Fruit fly (Drosophila melanogaster) whole organism, embryonic: Measurements from ENCODE around the gene CG6749.

Experiments
- Antp ChIP-seq: fragments of 200-800 bp; sonication (Bioruptor generic); optimal IDR thresholded peaks from 3 replicates; lab custom pipeline; 2016; ENCODE audit warnings: missing biosample characterization, missing genetic modification characterization
- C15 ChIP-seq: fragments of 200-800 bp; sonication (Bioruptor generic); IDR thresholded peaks from 3 replicates; pipeline ENCODE4 v1.3.6; 2022; ENCODE audit warnings: missing biosample characterization, missing genetic modification characterization
- CG11723 ChIP-seq: fragments of 200-800 bp; sonication (Bioruptor generic); optimal IDR thresholded peaks from 2 replicates; lab custom pipeline; 2017; ENCODE audit warnings: missing biosample characterization, mild to moderate bottlenecking, missing genetic modification characterization
- CG12219 ChIP-seq: fragments of 200-800 bp; sonication (Bioruptor generic); optimal IDR thresholded peaks from 3 replicates; lab custom pipeline; 2018; ENCODE audit warnings: missing biosample characterization, mild to moderate bottlenecking, missing genetic modification characterization
- CG1233 ChIP-seq: fragments of 200-800 bp; sonication (Bioruptor generic); optimal IDR thresholded peaks from 4 replicates; lab custom pipeline; 2018; ENCODE audit warnings: missing biosample characterization, mild to moderate bottlenecking, missing genetic modification characterization
- CG12769 ChIP-seq: fragments of 200-800 bp; sonication (Bioruptor generic); optimal IDR thresholded peaks from 2 replicates; lab custom pipeline; 2019; ENCODE audit warnings: missing biosample characterization, mild to moderate bottlenecking, missing genetic modification characterization, moderate library complexity
- CG18011 ChIP-seq: fragments of 200-800 bp; sonication (Bioruptor generic); optimal IDR thresholded peaks from 2 replicates; lab custom pipeline; 2017; ENCODE audit warnings: missing biosample characterization, missing genetic modification characterization, mild to moderate bottlenecking, moderate library complexity, missing genotype
- CG2120 ChIP-seq: fragments of 200-800 bp; sonication (Bioruptor generic); optimal IDR thresholded peaks from 3 replicates; lab custom pipeline; 2016; ENCODE audit warnings: missing biosample characterization, missing genetic modification characterization
- CG2202 ChIP-seq: fragments of 200-800 bp; sonication (Bioruptor generic); optimal IDR thresholded peaks from 2 replicates; lab custom pipeline; 2018; ENCODE audit warnings: missing biosample characterization, mild to moderate bottlenecking, missing genetic modification characterization
- CG2678 ChIP-seq: fragments of 200-800 bp; sonication (Bioruptor generic); optimal IDR thresholded peaks from 3 replicates; lab custom pipeline; 2019; ENCODE audit warnings: missing biosample characterization, mild to moderate bottlenecking, missing genetic modification characterization, moderate library complexity
- CG2889 ChIP-seq: fragments of 200-800 bp; sonication (Bioruptor generic); IDR thresholded peaks from 3 replicates; pipeline ENCODE4 v1.3.6; 2022; ENCODE audit warnings: missing biosample characterization, missing genetic modification characterization
- CG33557 ChIP-seq: fragments of 200-800 bp; sonication (Bioruptor generic); optimal IDR thresholded peaks from 2 replicates; lab custom pipeline; 2019; ENCODE audit warnings: missing biosample characterization, mild to moderate bottlenecking, missing genetic modification characterization, moderate library complexity
- CG3726 ChIP-seq: fragments of 200-800 bp; sonication (Bioruptor generic); IDR thresholded peaks from 3 replicates; pipeline ENCODE4, ENCODE4 v1.3.6; 2022; ENCODE audit warnings: missing biosample characterization, missing genetic modification characterization
- CG5180 ChIP-seq: fragments of 200-800 bp; sonication (Bioruptor generic); optimal IDR thresholded peaks from 3 replicates; lab custom pipeline; 2017; ENCODE audit warnings: missing biosample characterization, missing genetic modification characterization, mild to moderate bottlenecking, moderate library complexity, missing genetic modification reagents
- CG5953 ChIP-seq: fragments of 200-800 bp; sonication (Bioruptor generic); IDR thresholded peaks from 2 replicates; pipeline ENCODE4 v1.3.6; 2022; ENCODE audit warnings: missing biosample characterization, missing genetic modification characterization
- CG6654 ChIP-seq: fragments of 200-800 bp; sonication (Bioruptor generic); optimal IDR thresholded peaks from 2 replicates; lab custom pipeline; 2017; ENCODE audit warnings: missing biosample characterization, mild to moderate bottlenecking, missing genetic modification characterization
- CG7357 ChIP-seq: fragments of 200-800 bp; sonication (Bioruptor generic); IDR thresholded peaks from 3 replicates; pipeline ENCODE4 v1.3.6; 2022; ENCODE audit warnings: missing biosample characterization, missing genetic modification characterization
- CG8089 ChIP-seq: fragments of 200-800 bp; sonication (Bioruptor generic); optimal IDR thresholded peaks from 3 replicates; lab custom pipeline; 2016; ENCODE audit warnings: missing biosample characterization, missing genetic modification characterization
- Camta ChIP-seq: fragments of 200-800 bp; sonication (Bioruptor generic); optimal IDR thresholded peaks from 2 replicates; lab custom pipeline; 2016; ENCODE audit warnings: missing biosample characterization, missing genetic modification characterization
- D19A ChIP-seq: fragments of 200-800 bp; optimal IDR thresholded peaks from 3 replicates; lab custom pipeline; 2019; ENCODE audit warnings: missing biosample characterization, mild to moderate bottlenecking, missing genetic modification characterization, moderate library complexity
- Dek ChIP-seq: fragments of 200-800 bp; sonication (Bioruptor generic); optimal IDR thresholded peaks from 3 replicates; lab custom pipeline; 2019; ENCODE audit warnings: missing biosample characterization, mild to moderate bottlenecking, missing genetic modification characterization, moderate library complexity
- Doc3 ChIP-seq: fragments of 200-800 bp; sonication (Bioruptor generic); IDR thresholded peaks from 3 replicates; pipeline ENCODE4 v1.3.6; 2022; ENCODE audit warnings: missing biosample characterization, missing genetic modification characterization; ENCODE audit not compliant: partially characterized antibody
- Dref ChIP-seq: fragments of 200-800 bp; sonication (Bioruptor generic); IDR thresholded peaks from 2 replicates; pipeline ENCODE4 v1.3.6; 2022; ENCODE audit warnings: missing biosample characterization, missing genetic modification characterization
- H15 ChIP-seq: fragments of 200-800 bp; sonication (Bioruptor generic); IDR thresholded peaks from 3 replicates; pipeline ENCODE4 v1.3.6; 2022; ENCODE audit warnings: missing biosample characterization, missing genetic modification characterization
- Lim3 ChIP-seq: fragments of 200-800 bp; sonication (Bioruptor generic); IDR thresholded peaks from 2 replicates; pipeline ENCODE4 v1.3.6; 2022; ENCODE audit warnings: missing biosample characterization, missing genetic modification characterization
- Max ChIP-seq: fragments of 200-800 bp; sonication (Bioruptor generic); optimal IDR thresholded peaks from 2 replicates; lab custom pipeline; 2016; ENCODE audit warnings: missing biosample characterization, mild to moderate bottlenecking, missing genetic modification characterization
- Oaz ChIP-seq: fragments of 200-800 bp; sonication (Bioruptor generic); IDR thresholded peaks from 2 replicates; pipeline ENCODE4 v1.3.6; 2022; ENCODE audit warnings: missing biosample characterization, missing genetic modification characterization
- Ptx1 ChIP-seq: fragments of 200-800 bp; sonication (Bioruptor generic); IDR thresholded peaks from 2 replicates; pipeline ENCODE4 v1.3.6; 2022; ENCODE audit warnings: missing biosample characterization, missing genetic modification characterization
- Sox100B ChIP-seq: fragments of 200-800 bp; sonication (Bioruptor generic); optimal IDR thresholded peaks from 3 replicates; lab custom pipeline; 2018; ENCODE audit warnings: missing biosample characterization, mild to moderate bottlenecking, missing genetic modification characterization
- Stat92E ChIP-seq, 3 experiments: fragments of >200 bp in 2 of 3; fragments of 200-800 bp in 1 of 3; sonication (Bioruptor generic) in 1 of 3; optimal IDR thresholded peaks; 2 replicates each; lab custom pipeline; 2017 to 2019; ENCODE audit warnings: missing biosample characterization in 3 of 3, missing genetic modification characterization in 3 of 3, mild to moderate bottlenecking in 1 of 3, moderate library complexity in 1 of 3
- Taf1 ChIP-seq: fragments of 200-800 bp; sonication (Bioruptor generic); IDR thresholded peaks from 2 replicates; pipeline ENCODE4 v1.3.6; 2022; ENCODE audit warnings: missing biosample characterization, missing genetic modification characterization
- bbx ChIP-seq: fragments of 200-800 bp; sonication (Bioruptor generic); IDR thresholded peaks from 2 replicates; pipeline ENCODE4 v1.3.6; 2022; ENCODE audit warnings: missing biosample characterization, missing genetic modification characterization; ENCODE audit not compliant: partially characterized antibody
- cas ChIP-seq: fragments of 200-800 bp; sonication (Bioruptor generic); IDR thresholded peaks from 2 replicates; pipeline ENCODE4 v1.3.6; 2022; ENCODE audit warnings: missing biosample characterization, missing genetic modification characterization
- chinmo ChIP-seq: fragments of 200-800 bp; sonication (Bioruptor generic); IDR thresholded peaks from 4 replicates; pipeline ENCODE4 v1.3.6; 2022; ENCODE audit warnings: missing biosample characterization, missing genetic modification characterization; ENCODE audit not compliant: partially characterized antibody
- danr ChIP-seq: fragments of 200-800 bp; sonication (Bioruptor generic); IDR thresholded peaks from 2 replicates; pipeline ENCODE4 v1.3.6; 2022; ENCODE audit warnings: missing biosample characterization, missing genetic modification characterization
- disco-r ChIP-seq: fragments of 200-800 bp; sonication (Bioruptor generic); optimal IDR thresholded peaks from 2 replicates; lab custom pipeline; 2016; ENCODE audit warnings: missing biosample characterization, missing genetic modification characterization
- dysf ChIP-seq: fragments of 200-800 bp; sonication (Bioruptor generic); IDR thresholded peaks from 3 replicates; pipeline ENCODE4 v1.3.6; 2022; ENCODE audit warnings: missing biosample characterization, missing genetic modification characterization
- jumu ChIP-seq: fragments of 200-800 bp; sonication (Bioruptor generic); optimal IDR thresholded peaks from 3 replicates; lab custom pipeline; 2016; ENCODE audit warnings: missing biosample characterization, missing genetic modification characterization
- ken ChIP-seq: fragments of 200-800 bp; sonication (Bioruptor generic); IDR thresholded peaks from 3 replicates; pipeline ENCODE4 v1.3.6; 2022; ENCODE audit warnings: missing biosample characterization, missing genetic modification characterization
- klu ChIP-seq: fragments of 200-800 bp; sonication (Bioruptor generic); IDR thresholded peaks from 2 replicates; pipeline ENCODE4 v1.3.6; 2022; ENCODE audit warnings: missing biosample characterization, missing genetic modification characterization
- lov ChIP-seq, 2 experiments: fragments of 200-800 bp in 1 of 2; fragments of >200 bp in 1 of 2; sonication (Bioruptor generic) in 1 of 2; IDR thresholded peaks in 1 of 2; optimal IDR thresholded peaks in 1 of 2; 2 replicates in 1 of 2; 3 replicates in 1 of 2; pipeline versions ENCODE4 v1.3.6 to Lab custom; 2017 to 2022; ENCODE audit warnings: missing biosample characterization in 1 of 2, missing genetic modification characterization in 1 of 2
- luna ChIP-seq: fragments of 200-800 bp; sonication (Bioruptor generic); optimal IDR thresholded peaks from 2 replicates; lab custom pipeline; 2016; ENCODE audit warnings: missing biosample characterization, missing genetic modification characterization
- mirr ChIP-seq: fragments of 200-800 bp; sonication (Bioruptor generic); optimal IDR thresholded peaks from 3 replicates; lab custom pipeline; 2018; ENCODE audit warnings: missing biosample characterization, mild to moderate bottlenecking, missing genetic modification characterization
- pzg ChIP-seq: fragments of 200-800 bp; sonication (Bioruptor generic); optimal IDR thresholded peaks from 3 replicates; lab custom pipeline; 2018; ENCODE audit warnings: missing biosample characterization, mild to moderate bottlenecking, missing genetic modification characterization, moderate library complexity
- ranshi ChIP-seq: fragments of 200-800 bp; sonication (Bioruptor generic); IDR thresholded peaks from 2 replicates; pipeline ENCODE4 v1.3.6; 2022; ENCODE audit warnings: missing biosample characterization, missing genetic modification characterization
- schlank ChIP-seq: fragments of 200-800 bp; sonication (Bioruptor generic); optimal IDR thresholded peaks from 2 replicates; lab custom pipeline; 2018; ENCODE audit warnings: missing biosample characterization, mild to moderate bottlenecking, missing genetic modification characterization
- toy ChIP-seq: fragments of 200-800 bp; sonication (Bioruptor generic); IDR thresholded peaks from 2 replicates; pipeline ENCODE4 v1.3.6; 2022; ENCODE audit warnings: missing biosample characterization, missing genetic modification characterization
- zf30C ChIP-seq: fragments of 200-800 bp; sonication (Bioruptor generic); optimal IDR thresholded peaks from 3 replicates; lab custom pipeline; 2018; ENCODE audit warnings: missing biosample characterization, mild to moderate bottlenecking, missing genetic modification characterization
- zfh2 ChIP-seq: fragments of 200-800 bp; sonication (Bioruptor generic); optimal IDR thresholded peaks from 2 replicates; lab custom pipeline; 2016; ENCODE audit warnings: missing biosample characterization, missing genetic modification characterization

The CG6749 gene

dm6 chr3L:9692892-9693551, 40.6 kb downstream of the CG6749 start (continued):
- TF ChIP-seq danr (peak; percentile 85), chinmo (GFP tag; lab: Robert Waterston, UW) (0 out of 4 replicates have a peak, but pooled peaks have one; percentile 16), CG11723 (GFP tag; lab: Kevin White, UChicago) (peak; percentile 95), CG2202 (tag; lab: Kevin White, UChicago) (peak; percentile 73), cas (GFP tag; lab: Robert Waterston, UW) (peak; percentile 53), CG2889 (peak; percentile 79), zfh2 (peak; percentile 97), Sox100B (GFP tag; lab: Kevin White, UChicago) (peak; percentile 99), Dref (GFP tag; lab: Robert Waterston, UW) (no peak), Taf1 (GFP tag; lab: Robert Waterston, UW) (peak; percentile 76), CG7357 (GFP tag; lab: Robert Waterston, UW) (peak; percentile 84; the same call in 2 of the 3 replicates), dysf (peak; percentile 96), luna (peak; percentile 90), Camta (GFP tag; lab: Kevin White, UChicago) (peak; percentile 96), CG6654 (peak; percentile 91), Stat92E (GFP tag; optimal IDR thresholded peaks at IDR 0.05; lab: Kevin White, UChicago) (peak in 1 of 3 experiments; percentile 46), CG12769 (peak; percentile 83), CG33557 (GFP tag; lab: Kevin White, UChicago) (peak; percentile 91), lov (optimal IDR thresholded peaks at IDR 0.05; lab: Kevin White, UChicago) (no peak), lov (GFP tag; IDR thresholded peaks at IDR 0.05; lab: Robert Waterston, UW) (peak; percentile 70; the same call in 1 of the 3 replicates), CG1233 (GFP tag; lab: Kevin White, UChicago) (peak; percentile 96), Oaz (GFP tag; lab: Robert Waterston, UW) (peak; percentile 82), disco-r (GFP tag; lab: Kevin White, UChicago) (peak; percentile 95), Max (GFP tag; lab: Kevin White, UChicago) (peak; percentile 94), Dek (tag; lab: Kevin White, UChicago) (peak; percentile 94), jumu (GFP tag; lab: Kevin White, UChicago) (peak; percentile 97), mirr (GFP tag; lab: Kevin White, UChicago) (peak; percentile 62), zf30C (GFP tag; lab: Kevin White, UChicago) (no peak), CG2120 (GFP tag; lab: Kevin White, UChicago) (peak; percentile 98), Antp (GFP tag; lab: Kevin White, UChicago) (peak; percentile 97), toy (GFP tag; lab: Robert Waterston, UW) (peak; percentile 71), ken (peak; percentile 77), Lim3 (GFP tag; lab: Robert Waterston, UW) (peak; percentile 68), schlank (tag; lab: Kevin White, UChicago) (peak; percentile 85), C15 (peak; percentile 69; the same call in 1 of the 3 replicates), CG3726 (GFP tag; lab: Robert Waterston, UW) (peak; percentile 86), Ptx1 (GFP tag; lab: Robert Waterston, UW) (peak; percentile 93), pzg (peak; percentile 9), CG2678 (tag; lab: Kevin White, UChicago) (peak; percentile 98), CG5953 (GFP tag; lab: Robert Waterston, UW) (no peak; the same call in 1 of the 2 replicates), Doc3 (no peak), D19A (tag; lab: Kevin White, UChicago) (peak; percentile 99), ranshi (GFP tag; lab: Robert Waterston, UW) (peak; percentile 86), CG5180 (GFP tag; lab: Kevin White, UChicago) (peak; percentile 89), H15 (GFP tag; lab: Robert Waterston, UW) (peak; percentile 76), CG18011 (GFP tag; lab: Kevin White, UChicago) (peak; percentile 85), CG8089 (peak; percentile 95), CG12219 (GFP tag; lab: Kevin White, UChicago) (peak; percentile 88), bbx (GFP tag; lab: Robert Waterston, UW) (no peak), klu (GFP tag; lab: Robert Waterston, UW) (peak; percentile 88)
